Fruit fly (Drosophila melanogaster) whole organism, prepupa: Measurements from ENCODE around the gene CG11360.

Experiments used
- Blimp-1 ChIP-seq: fragments of 200-800 bp; sonication (Bioruptor generic); optimal IDR thresholded peaks from 3 replicates; lab custom pipeline; 2017; ENCODE audit warnings: missing biosample characterization, missing genetic modification characterization, mild to moderate bottlenecking, moderate library complexity, missing genetic modification reagents
- CG10631 ChIP-seq: fragments of 200-800 bp; sonication (Bioruptor generic); optimal IDR thresholded peaks from 2 replicates; lab custom pipeline; 2016; ENCODE audit warnings: missing biosample characterization, missing genetic modification characterization
- CG10669 ChIP-seq: fragments of 200-800 bp; sonication (Bioruptor generic); optimal IDR thresholded peaks from 3 replicates; lab custom pipeline; 2018; ENCODE audit warnings: missing biosample characterization, mild to moderate bottlenecking, missing genetic modification characterization, moderate library complexity
- CG11762 ChIP-seq: fragments of 200-800 bp; sonication (Bioruptor generic); optimal IDR thresholded peaks from 3 replicates; lab custom pipeline; 2016; ENCODE audit warnings: missing biosample characterization, missing genetic modification characterization; ENCODE audit not compliant: insufficient read depth
- CG11902 ChIP-seq: fragments of 200-800 bp; sonication (Bioruptor generic); optimal IDR thresholded peaks from 3 replicates; lab custom pipeline; 2016; ENCODE audit warnings: missing biosample characterization, missing genetic modification characterization
- CG15336 ChIP-seq: fragments of 200-800 bp; sonication (Bioruptor generic); IDR thresholded peaks from 2 replicates; pipeline ENCODE4 v1.3.6; 2022; ENCODE audit warnings: missing biosample characterization, missing genetic modification characterization
- CG16779 ChIP-seq: fragments of 200-800 bp; sonication (Bioruptor generic); optimal IDR thresholded peaks from 3 replicates; lab custom pipeline; 2017; ENCODE audit warnings: missing biosample characterization, mild to moderate bottlenecking, missing genetic modification characterization
- CG3032 ChIP-seq: fragments of 200-800 bp; optimal IDR thresholded peaks from 2 replicates; lab custom pipeline; 2019; ENCODE audit warnings: missing biosample characterization, mild to moderate bottlenecking, missing genetic modification characterization, moderate library complexity
- CG32006 ChIP-seq: fragments of 200-800 bp; sonication (Bioruptor generic); optimal IDR thresholded peaks from 3 replicates; lab custom pipeline; 2017; ENCODE audit warnings: missing biosample characterization, mild to moderate bottlenecking, missing genetic modification characterization
- CG34406 ChIP-seq: fragments of 200-800 bp; sonication (Bioruptor generic); optimal IDR thresholded peaks from 3 replicates; lab custom pipeline; 2016; ENCODE audit warnings: missing biosample characterization, missing genetic modification characterization
- CG3919 ChIP-seq: fragments of 200-800 bp; sonication (Bioruptor generic); optimal IDR thresholded peaks from 3 replicates; lab custom pipeline; 2016; ENCODE audit warnings: missing biosample characterization, missing genetic modification characterization
- CG6163 ChIP-seq: fragments of 200-800 bp; sonication (Bioruptor generic); IDR thresholded peaks from 3 replicates; pipeline ENCODE4 v1.3.6; 2022; ENCODE audit warnings: missing biosample characterization, missing genetic modification characterization
- CG6808 ChIP-seq: fragments of 200-800 bp; sonication (Bioruptor generic); optimal IDR thresholded peaks from 3 replicates; lab custom pipeline; 2017; ENCODE audit warnings: missing biosample characterization, missing genetic modification characterization, mild to moderate bottlenecking, moderate library complexity, missing genetic modification reagents
- CG6854 ChIP-seq: fragments of 200-800 bp; sonication (Bioruptor generic); optimal IDR thresholded peaks from 2 replicates; lab custom pipeline; 2017; ENCODE audit warnings: missing biosample characterization, mild to moderate bottlenecking, missing genetic modification characterization
- CG7368 ChIP-seq: fragments of 200-800 bp; sonication (Bioruptor generic); optimal IDR thresholded peaks from 3 replicates; lab custom pipeline; 2016; ENCODE audit warnings: missing biosample characterization, missing genetic modification characterization
- CG8119 ChIP-seq: fragments of 200-800 bp; sonication (Bioruptor generic); IDR thresholded peaks from 3 replicates; pipeline ENCODE4 v1.3.6; 2022; ENCODE audit warnings: missing biosample characterization, missing genetic modification characterization
- CG8319 ChIP-seq: fragments of 200-800 bp; sonication (Bioruptor generic); optimal IDR thresholded peaks from 3 replicates; lab custom pipeline; 2016; ENCODE audit warnings: missing biosample characterization, missing genetic modification characterization
- Eip78C ChIP-seq: fragments of 200-800 bp; sonication (Bioruptor generic); peaks from one replicate; lab custom pipeline; 2016; ENCODE audit warnings: missing biosample characterization, missing genetic modification characterization
- Eip93F ChIP-seq: fragments of 200-800 bp; sonication (Bioruptor generic); optimal IDR thresholded peaks from 2 replicates; lab custom pipeline; 2016; ENCODE audit warnings: missing biosample characterization, mild to moderate bottlenecking, missing genetic modification characterization
- Ets21C ChIP-seq: fragments of 200-800 bp; sonication (Bioruptor generic); optimal IDR thresholded peaks from 3 replicates; lab custom pipeline; 2016; ENCODE audit warnings: missing biosample characterization, missing genetic modification characterization
- Hr38 ChIP-seq: sonication (Bioruptor generic); optimal IDR thresholded peaks from 2 replicates; lab custom pipeline; 2016; ENCODE audit warnings: missing biosample characterization, missing genetic modification characterization
- Hr39 ChIP-seq: fragments of 200-800 bp; sonication (Bioruptor generic); optimal IDR thresholded peaks from 2 replicates; lab custom pipeline; 2016; ENCODE audit warnings: missing biosample characterization, missing genetic modification characterization
- Hr4 ChIP-seq: fragments of 200-800 bp; sonication (Bioruptor generic); optimal IDR thresholded peaks from 3 replicates; lab custom pipeline; 2016; ENCODE audit warnings: missing biosample characterization, missing genetic modification characterization
- Lpt ChIP-seq: fragments of 200-800 bp; sonication (Bioruptor generic); optimal IDR thresholded peaks from 3 replicates; lab custom pipeline; 2016; ENCODE audit warnings: missing biosample characterization, missing genetic modification characterization
- Met ChIP-seq: fragments of 200-800 bp; sonication (Bioruptor generic); optimal IDR thresholded peaks from 3 replicates; lab custom pipeline; 2016; ENCODE audit warnings: missing biosample characterization, missing genetic modification characterization
- Smox ChIP-seq: fragments of 200-800 bp; sonication (Bioruptor generic); optimal IDR thresholded peaks from 3 replicates; lab custom pipeline; 2016; ENCODE audit warnings: missing biosample characterization, missing genetic modification characterization
- Sox102F ChIP-seq: fragments of 200-800 bp; sonication (Bioruptor generic); optimal IDR thresholded peaks from 2 replicates; lab custom pipeline; 2016; ENCODE audit warnings: missing biosample characterization, mild to moderate bottlenecking, missing genetic modification characterization
- Sox14 ChIP-seq: fragments of 200-800 bp; sonication (Bioruptor generic); optimal IDR thresholded peaks from 3 replicates; lab custom pipeline; 2016; ENCODE audit warnings: missing biosample characterization, missing genetic modification characterization
- achi ChIP-seq: fragments of 200-800 bp; sonication (Bioruptor generic); optimal IDR thresholded peaks from 3 replicates; lab custom pipeline; 2016; ENCODE audit warnings: missing biosample characterization, missing genetic modification characterization
- acj6 ChIP-seq: fragments of 200-800 bp; sonication (Bioruptor generic); optimal IDR thresholded peaks from 3 replicates; lab custom pipeline; 2016; ENCODE audit warnings: missing biosample characterization, missing genetic modification characterization
- cyc ChIP-seq: fragments of 200-800 bp; sonication (Bioruptor generic); optimal IDR thresholded peaks from 3 replicates; lab custom pipeline; 2016; ENCODE audit warnings: missing biosample characterization, missing genetic modification characterization
- dac ChIP-seq: fragments of 200-800 bp; sonication (Bioruptor generic); optimal IDR thresholded peaks from 2 replicates; lab custom pipeline; 2017; ENCODE audit warnings: missing biosample characterization, mild to moderate bottlenecking, missing genetic modification characterization
- dsx ChIP-seq: fragments of 200-800 bp; optimal IDR thresholded peaks from 3 replicates; lab custom pipeline; 2019; ENCODE audit warnings: missing biosample characterization, mild to moderate bottlenecking, missing genetic modification characterization, moderate library complexity; ENCODE audit not compliant: poor library complexity, severe bottlenecking
- esn ChIP-seq: fragments of 200-800 bp; sonication (Bioruptor generic); optimal IDR thresholded peaks from 2 replicates; lab custom pipeline; 2016; ENCODE audit warnings: missing biosample characterization, mild to moderate bottlenecking, missing genetic modification characterization, moderate library complexity
- fd85E ChIP-seq: fragments of 200-800 bp; sonication (Bioruptor generic); optimal IDR thresholded peaks from 3 replicates; lab custom pipeline; 2016; ENCODE audit warnings: missing biosample characterization, missing genetic modification characterization
- fkh ChIP-seq: fragments of 200-800 bp; sonication (Bioruptor generic); optimal IDR thresholded peaks from 3 replicates; lab custom pipeline; 2017; ENCODE audit warnings: missing biosample characterization, mild to moderate bottlenecking, missing genetic modification characterization, moderate library complexity
- net ChIP-seq: fragments of 200-800 bp; sonication (Bioruptor generic); optimal IDR thresholded peaks from 3 replicates; lab custom pipeline; 2016; ENCODE audit warnings: missing biosample characterization, missing genetic modification characterization
- salr ChIP-seq, 2 experiments: fragments of 200-800 bp; sonication (Bioruptor generic); optimal IDR thresholded peaks; 3 replicates each; lab custom pipeline; 2016 to 2018; ENCODE audit warnings: missing biosample characterization in 2 of 2, missing genetic modification characterization in 2 of 2, mild to moderate bottlenecking in 1 of 2
- ss ChIP-seq, 2 experiments: fragments of 200-800 bp; sonication (Bioruptor generic); optimal IDR thresholded peaks; 2 replicates in 1 of 2; 3 replicates in 1 of 2; lab custom pipeline; 2017 to 2018; ENCODE audit warnings: mild to moderate bottlenecking in 2 of 2, missing biosample characterization in 2 of 2, missing genetic modification characterization in 2 of 2, moderate library complexity in 1 of 2
- svp ChIP-seq: fragments of 200-800 bp; sonication (Bioruptor generic); peaks from one replicate; lab custom pipeline; 2016; ENCODE audit warnings: missing biosample characterization, missing genetic modification characterization
- topi ChIP-seq: fragments of 200-800 bp; sonication (Bioruptor generic); optimal IDR thresholded peaks from 3 replicates; lab custom pipeline; 2016; ENCODE audit warnings: missing biosample characterization, missing genetic modification characterization
- vri ChIP-seq: fragments of 200-800 bp; sonication (Bioruptor generic); optimal IDR thresholded peaks from 3 replicates; lab custom pipeline; 2016; ENCODE audit warnings: missing biosample characterization, mild to moderate bottlenecking, missing genetic modification characterization

Gene CG11360

DNA sequence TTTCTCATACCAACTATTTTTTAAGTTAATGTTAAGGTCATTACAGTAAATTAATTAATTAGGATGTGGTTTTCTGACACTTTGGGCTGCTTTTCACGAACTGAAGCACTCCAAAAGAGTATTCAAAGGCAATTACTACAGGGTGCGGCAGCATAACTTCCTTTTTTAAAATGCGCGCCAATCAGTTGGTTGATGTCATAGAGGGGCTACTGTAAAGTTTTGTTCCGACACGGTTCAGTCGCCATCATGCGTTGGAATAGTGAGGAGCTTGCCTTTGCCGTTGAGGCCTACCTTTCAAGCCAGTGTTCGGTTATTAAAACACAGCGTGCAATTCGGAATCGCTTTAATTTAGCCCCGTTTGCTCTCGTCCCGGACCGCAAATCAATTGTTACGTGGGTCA, 23.6 kb upstream of the CG11360 start:
- TF ChIP-seq CG10669 = no peak
- TF ChIP-seq CG34406 (GFP tag; lab: Kevin White, UChicago) = no peak
- TF ChIP-seq fd85E (GFP tag; lab: Kevin White, UChicago) = no peak
- no peak for TF ChIP-seq dac (GFP tag; lab: Kevin White, UChicago)
- TF ChIP-seq ss (GFP tag; optimal IDR thresholded peaks at IDR 0.05; lab: Kevin White, UChicago) = no peak
- no peak for TF ChIP-seq CG11762
- TF ChIP-seq Met = no peak
- no peak for TF ChIP-seq CG8319 (GFP tag; lab: Kevin White, UChicago)
- no peak for TF ChIP-seq Eip93F
- no peak for TF ChIP-seq CG6854 (GFP tag; lab: Kevin White, UChicago)
- TF ChIP-seq CG6808 (GFP tag; lab: Kevin White, UChicago) = no peak
- TF ChIP-seq Sox102F (GFP tag; lab: Kevin White, UChicago) = no peak
- no peak for TF ChIP-seq CG16779
- no peak for TF ChIP-seq Hr38 (GFP tag; lab: Kevin White, UChicago)
- TF ChIP-seq vri (GFP tag; lab: Kevin White, UChicago) = no peak
- no peak for TF ChIP-seq salr (GFP tag; optimal IDR thresholded peaks at IDR 0.05; lab: Kevin White, UChicago)
- TF ChIP-seq achi = no peak
- TF ChIP-seq CG7368 (GFP tag; lab: Kevin White, UChicago) = no peak
- TF ChIP-seq CG8119 = no peak
- no peak for TF ChIP-seq CG32006

DNA sequence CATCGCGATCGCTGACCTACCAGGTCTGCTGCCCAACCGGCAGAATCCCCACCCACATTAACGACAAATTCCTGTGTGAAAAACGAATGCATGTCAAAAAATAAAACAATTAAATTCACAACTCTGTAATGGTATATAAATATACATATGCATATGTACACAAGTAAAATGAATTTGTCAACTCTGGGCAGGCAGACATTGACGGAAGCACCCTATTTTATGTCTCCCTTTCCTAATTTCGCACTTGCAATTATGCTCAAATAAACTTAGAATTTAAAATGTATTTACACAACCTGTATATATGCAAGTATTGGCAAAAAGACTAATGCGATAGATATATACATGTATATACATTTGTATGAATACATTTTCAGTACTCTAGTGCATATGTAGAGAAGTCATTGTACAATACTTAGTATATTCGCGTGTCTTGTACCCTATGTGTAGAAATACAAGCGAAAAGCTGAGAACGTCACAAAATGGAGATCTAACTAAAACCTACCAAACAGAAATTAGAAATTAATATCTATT, 11.8 kb upstream of the CG11360 start:
- no peak for TF ChIP-seq CG11902 (GFP tag; lab: Kevin White, UChicago)
- TF ChIP-seq vri (GFP tag; lab: Kevin White, UChicago) = no peak
- no peak for TF ChIP-seq fkh
- no peak for TF ChIP-seq dsx (GFP tag; lab: Kevin White, UChicago)
- no peak for TF ChIP-seq Hr39
- no peak for TF ChIP-seq Ets21C (GFP tag; lab: Kevin White, UChicago)
- no peak for TF ChIP-seq CG8119
- no peak for TF ChIP-seq CG3032
- no peak for TF ChIP-seq Hr4 (GFP tag; lab: Kevin White, UChicago)
- TF ChIP-seq Sox102F (GFP tag; lab: Kevin White, UChicago) = no peak
- no peak for TF ChIP-seq dac (GFP tag; lab: Kevin White, UChicago)
- no peak for TF ChIP-seq CG3919 (GFP tag; lab: Kevin White, UChicago)
- TF ChIP-seq Smox (GFP tag; lab: Kevin White, UChicago) = no peak
- no peak for TF ChIP-seq CG16779
- no peak for TF ChIP-seq CG34406 (GFP tag; lab: Kevin White, UChicago)
- no peak for TF ChIP-seq Lpt (GFP tag; lab: Kevin White, UChicago)
- TF ChIP-seq svp = no peak

- TF ChIP-seq dsx (GFP tag; lab: Kevin White, UChicago) (peak; percentile 56), Eip78C (peak; percentile 96), CG11902 (GFP tag; lab: Kevin White, UChicago) (peak; percentile 70), topi (peak; percentile 87), esn (GFP tag; lab: Kevin White, UChicago) (peak; percentile 91), achi (no peak), CG34406 (GFP tag; lab: Kevin White, UChicago) (peak; percentile 83), fkh (peak; percentile 93), Eip93F (peak; percentile 70), Sox14 (peak; percentile 90), cyc (peak; percentile 77), CG3919 (GFP tag; lab: Kevin White, UChicago) (no peak), salr (GFP tag; optimal IDR thresholded peaks at IDR 0.05; lab: Kevin White, UChicago) (peak in 1 of 2 experiments; percentile 61), CG10631 (GFP tag; lab: Kevin White, UChicago) (peak; percentile 84), Smox (GFP tag; lab: Kevin White, UChicago) (peak; percentile 83), fd85E (GFP tag; lab: Kevin White, UChicago) (peak; percentile 33), Met (peak; percentile 88), CG16779 (no peak), CG8319 (GFP tag; lab: Kevin White, UChicago) (peak; percentile 77), CG15336 (GFP tag; lab: Robert Waterston, UW) (no peak; the same call in 1 of the 2 replicates), Hr39 (peak; percentile 83), Blimp-1 (peak; percentile 5), CG11762 (peak; percentile 81), dac (GFP tag; lab: Kevin White, UChicago) (peak; percentile 6), Hr38 (GFP tag; lab: Kevin White, UChicago) (no peak), CG32006 (no peak), Lpt (GFP tag; lab: Kevin White, UChicago) (peak; percentile 66), CG6163 (GFP tag; lab: Robert Waterston, UW) (no peak), net (no peak), acj6 (GFP tag; lab: Kevin White, UChicago) (peak; percentile 85)
Observed at dm6 chr4:659884-660846, 10.8 kb upstream of the CG11360 start, which contains the start of gene gw. Gene gw, minus strand, starts transcription at chr4:660608.
